Fruit fly (Drosophila melanogaster) whole organism, prepupa: ENCODE data around the gene Fie.
A peak's percentile ranks its signal among the peaks of the same experiment; 100 is the strongest.

Experiments used
- CG10631 ChIP-seq: fragments of 200-800 bp; sonication (Bioruptor generic); optimal IDR thresholded peaks from 2 replicates; lab custom pipeline; 2016; ENCODE audit warnings: missing biosample characterization, missing genetic modification characterization
- CG10669 ChIP-seq: fragments of 200-800 bp; sonication (Bioruptor generic); optimal IDR thresholded peaks from 3 replicates; lab custom pipeline; 2018; ENCODE audit warnings: missing biosample characterization, mild to moderate bottlenecking, missing genetic modification characterization, moderate library complexity
- CG11294 ChIP-seq: fragments of 200-800 bp; sonication (Bioruptor generic); IDR thresholded peaks from 2 replicates; pipeline ENCODE4 v1.3.6; 2022; ENCODE audit warnings: missing biosample characterization, missing genetic modification characterization
- CG15336 ChIP-seq: fragments of 200-800 bp; sonication (Bioruptor generic); IDR thresholded peaks from 2 replicates; pipeline ENCODE4 v1.3.6; 2022; ENCODE audit warnings: missing biosample characterization, missing genetic modification characterization
- CG1621 ChIP-seq: fragments of 200-800 bp; sonication (Bioruptor generic); optimal IDR thresholded peaks from 3 replicates; lab custom pipeline; 2018; ENCODE audit warnings: missing biosample characterization, mild to moderate bottlenecking, missing genetic modification characterization
- CG16779 ChIP-seq: fragments of 200-800 bp; sonication (Bioruptor generic); optimal IDR thresholded peaks from 3 replicates; lab custom pipeline; 2017; ENCODE audit warnings: missing biosample characterization, mild to moderate bottlenecking, missing genetic modification characterization
- CG31627 ChIP-seq: fragments of 200-800 bp; sonication (Bioruptor generic); optimal IDR thresholded peaks from 3 replicates; lab custom pipeline; 2016; ENCODE audit warnings: missing biosample characterization, missing genetic modification characterization
- CG3919 ChIP-seq: fragments of 200-800 bp; sonication (Bioruptor generic); optimal IDR thresholded peaks from 3 replicates; lab custom pipeline; 2016; ENCODE audit warnings: missing biosample characterization, missing genetic modification characterization
- CG4318 ChIP-seq: fragments of 200-800 bp; sonication (Bioruptor generic); optimal IDR thresholded peaks from 3 replicates; lab custom pipeline; 2017; ENCODE audit warnings: missing biosample characterization, mild to moderate bottlenecking, missing genetic modification characterization
- CG6163 ChIP-seq: fragments of 200-800 bp; sonication (Bioruptor generic); IDR thresholded peaks from 3 replicates; pipeline ENCODE4 v1.3.6; 2022; ENCODE audit warnings: missing biosample characterization, missing genetic modification characterization
- CG6792 ChIP-seq: fragments of 200-800 bp; sonication (Bioruptor generic); optimal IDR thresholded peaks from 3 replicates; lab custom pipeline; 2016; ENCODE audit warnings: missing biosample characterization, missing genetic modification characterization
- CG6808 ChIP-seq: fragments of 200-800 bp; sonication (Bioruptor generic); optimal IDR thresholded peaks from 3 replicates; lab custom pipeline; 2017; ENCODE audit warnings: missing biosample characterization, missing genetic modification characterization, mild to moderate bottlenecking, moderate library complexity, missing genetic modification reagents
- CG6854 ChIP-seq: fragments of 200-800 bp; sonication (Bioruptor generic); optimal IDR thresholded peaks from 2 replicates; lab custom pipeline; 2017; ENCODE audit warnings: missing biosample characterization, mild to moderate bottlenecking, missing genetic modification characterization
- CG9139 ChIP-seq: fragments of 200-800 bp; sonication (Bioruptor generic); optimal IDR thresholded peaks from 3 replicates; lab custom pipeline; 2017; ENCODE audit warnings: missing biosample characterization, mild to moderate bottlenecking, missing genetic modification characterization
- Eip78C ChIP-seq: fragments of 200-800 bp; sonication (Bioruptor generic); peaks from one replicate; lab custom pipeline; 2016; ENCODE audit warnings: missing biosample characterization, missing genetic modification characterization
- Eip93F ChIP-seq: fragments of 200-800 bp; sonication (Bioruptor generic); optimal IDR thresholded peaks from 2 replicates; lab custom pipeline; 2016; ENCODE audit warnings: missing biosample characterization, mild to moderate bottlenecking, missing genetic modification characterization
- Ets96B ChIP-seq: fragments of 200-800 bp; optimal IDR thresholded peaks from 2 replicates; lab custom pipeline; 2019; ENCODE audit warnings: missing biosample characterization, mild to moderate bottlenecking, missing genetic modification characterization, moderate library complexity
- Gug ChIP-seq: fragments of 200-800 bp; sonication (Bioruptor generic); IDR thresholded peaks from 2 replicates; pipeline ENCODE4 v1.3.6; 2022; ENCODE audit warnings: missing biosample characterization, missing genetic modification characterization
- Hr38 ChIP-seq: sonication (Bioruptor generic); optimal IDR thresholded peaks from 2 replicates; lab custom pipeline; 2016; ENCODE audit warnings: missing biosample characterization, missing genetic modification characterization
- Hr39 ChIP-seq: fragments of 200-800 bp; sonication (Bioruptor generic); optimal IDR thresholded peaks from 2 replicates; lab custom pipeline; 2016; ENCODE audit warnings: missing biosample characterization, missing genetic modification characterization
- Hr4 ChIP-seq: fragments of 200-800 bp; sonication (Bioruptor generic); optimal IDR thresholded peaks from 3 replicates; lab custom pipeline; 2016; ENCODE audit warnings: missing biosample characterization, missing genetic modification characterization
- achi ChIP-seq: fragments of 200-800 bp; sonication (Bioruptor generic); optimal IDR thresholded peaks from 3 replicates; lab custom pipeline; 2016; ENCODE audit warnings: missing biosample characterization, missing genetic modification characterization
- acj6 ChIP-seq: fragments of 200-800 bp; sonication (Bioruptor generic); optimal IDR thresholded peaks from 3 replicates; lab custom pipeline; 2016; ENCODE audit warnings: missing biosample characterization, missing genetic modification characterization
- dsx ChIP-seq: fragments of 200-800 bp; optimal IDR thresholded peaks from 3 replicates; lab custom pipeline; 2019; ENCODE audit warnings: missing biosample characterization, mild to moderate bottlenecking, missing genetic modification characterization, moderate library complexity; ENCODE audit not compliant: poor library complexity, severe bottlenecking
- eg ChIP-seq: fragments of 200-800 bp; sonication (Bioruptor generic); IDR thresholded peaks from 3 replicates; pipeline ENCODE4 v1.3.6; 2022; ENCODE audit warnings: missing biosample characterization, missing genetic modification characterization
- esn ChIP-seq: fragments of 200-800 bp; sonication (Bioruptor generic); optimal IDR thresholded peaks from 2 replicates; lab custom pipeline; 2016; ENCODE audit warnings: missing biosample characterization, mild to moderate bottlenecking, missing genetic modification characterization, moderate library complexity
- fd85E ChIP-seq: fragments of 200-800 bp; sonication (Bioruptor generic); optimal IDR thresholded peaks from 3 replicates; lab custom pipeline; 2016; ENCODE audit warnings: missing biosample characterization, missing genetic modification characterization
- fkh ChIP-seq: fragments of 200-800 bp; sonication (Bioruptor generic); optimal IDR thresholded peaks from 3 replicates; lab custom pipeline; 2017; ENCODE audit warnings: missing biosample characterization, mild to moderate bottlenecking, missing genetic modification characterization, moderate library complexity
- lz ChIP-seq: fragments of 200-800 bp; sonication (Bioruptor generic); optimal IDR thresholded peaks from 3 replicates; lab custom pipeline; 2016; ENCODE audit warnings: missing biosample characterization, missing genetic modification characterization
- pdm3 ChIP-seq: fragments of 200-800 bp; sonication (Bioruptor generic); optimal IDR thresholded peaks from 3 replicates; lab custom pipeline; 2016; ENCODE audit warnings: missing biosample characterization, missing genetic modification characterization
- svp ChIP-seq: fragments of 200-800 bp; sonication (Bioruptor generic); peaks from one replicate; lab custom pipeline; 2016; ENCODE audit warnings: missing biosample characterization, missing genetic modification characterization
- vri ChIP-seq: fragments of 200-800 bp; sonication (Bioruptor generic); optimal IDR thresholded peaks from 3 replicates; lab custom pipeline; 2016; ENCODE audit warnings: missing biosample characterization, mild to moderate bottlenecking, missing genetic modification characterization

Fie gene

DNA sequence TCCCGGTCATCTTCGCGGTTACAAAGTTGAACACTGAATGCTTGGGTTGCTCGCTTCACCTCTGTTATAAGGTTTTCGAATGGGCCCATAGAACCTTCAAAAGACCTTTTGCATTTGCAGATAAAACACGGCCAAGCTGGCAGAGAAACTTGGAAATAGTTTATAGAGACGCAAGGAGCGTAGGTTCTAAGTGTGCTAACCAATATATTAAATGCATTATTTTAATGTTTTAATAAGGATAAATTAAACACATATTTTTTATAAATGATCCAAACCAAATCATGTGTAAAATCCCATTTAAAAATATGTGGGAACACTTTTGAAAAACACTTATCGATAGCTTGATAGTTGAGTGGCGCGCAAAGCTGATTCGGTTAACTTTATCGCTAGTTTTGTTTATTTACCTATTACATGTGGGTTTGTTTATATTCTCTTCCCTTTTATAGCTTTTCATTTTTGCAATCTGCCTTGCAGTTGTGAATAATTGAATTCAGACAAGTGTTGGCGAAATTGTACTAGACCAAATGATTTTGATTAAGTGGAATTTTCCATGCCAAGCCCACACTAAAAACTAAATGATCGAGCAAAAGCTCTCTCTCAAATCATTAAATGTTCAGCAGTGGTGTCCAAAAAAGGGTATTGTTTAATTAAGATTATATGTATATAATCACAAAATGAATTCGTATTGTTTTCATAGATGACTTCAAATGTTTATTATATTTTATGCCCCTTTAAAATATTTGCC lies 47.9 kb downstream of the Fie start, which contains the start of gene CG12766:
Gene CG12766 (minus strand): TSS at position 51 of the 745 bp plus-strand sequence.
- TF ChIP-seq Hr38 (GFP tag; lab: Kevin White, UChicago), result no peak
- TF ChIP-seq fkh (GFP tag; lab: Kevin White, UChicago), result no peak
- TF ChIP-seq Hr39 (GFP tag; lab: Kevin White, UChicago), result no peak
- peak; percentile 46 for TF ChIP-seq Hr4
- no peak for TF ChIP-seq fd85E (GFP tag; lab: Kevin White, UChicago)
- no peak for TF ChIP-seq Eip93F (GFP tag; lab: Kevin White, UChicago)
- TF ChIP-seq CG3919 (GFP tag; lab: Kevin White, UChicago), result peak; percentile 9
- TF ChIP-seq CG6792 (GFP tag; lab: Kevin White, UChicago), result no peak
- TF ChIP-seq achi (GFP tag; lab: Kevin White, UChicago), result no peak
- peak; percentile 33; the same call in 1 of the 2 replicates for TF ChIP-seq Gug (GFP tag; lab: Robert Waterston, UW)
- peak; percentile 70; the same call in 2 of the 3 replicates for TF ChIP-seq eg (GFP tag; lab: Robert Waterston, UW)
- peak; percentile 36; the same call in 1 of the 2 replicates for TF ChIP-seq CG15336 (GFP tag; lab: Robert Waterston, UW)
- no peak for TF ChIP-seq CG10631 (GFP tag; lab: Kevin White, UChicago)
- TF ChIP-seq CG1621, result no peak
- no peak for TF ChIP-seq acj6 (GFP tag; lab: Kevin White, UChicago)
- peak; percentile 10 for TF ChIP-seq svp (GFP tag; lab: Kevin White, UChicago)
- TF ChIP-seq lz (GFP tag; lab: Kevin White, UChicago), result no peak
- peak; percentile 52; the same call in 2 of the 3 replicates for TF ChIP-seq CG6163
- TF ChIP-seq pdm3 (GFP tag; lab: Kevin White, UChicago), result no peak
- no peak for TF ChIP-seq CG9139 (GFP tag; lab: Kevin White, UChicago)
- no peak for TF ChIP-seq CG16779 (tag; lab: Kevin White, UChicago)
- TF ChIP-seq Eip78C, result peak; percentile 81
- TF ChIP-seq Ets96B (tag; lab: Kevin White, UChicago), result peak; percentile 16
- no peak for TF ChIP-seq CG10669
- TF ChIP-seq CG31627 (GFP tag; lab: Kevin White, UChicago), result no peak
- no peak for TF ChIP-seq dsx
- 0 out of 2 replicates have a peak, but pooled peaks have one; percentile 8 for TF ChIP-seq CG11294 (GFP tag; lab: Robert Waterston, UW)
- no peak for TF ChIP-seq CG6808 (GFP tag; lab: Kevin White, UChicago)
- no peak for TF ChIP-seq esn
- TF ChIP-seq CG4318 (GFP tag; lab: Kevin White, UChicago), result no peak

DNA sequence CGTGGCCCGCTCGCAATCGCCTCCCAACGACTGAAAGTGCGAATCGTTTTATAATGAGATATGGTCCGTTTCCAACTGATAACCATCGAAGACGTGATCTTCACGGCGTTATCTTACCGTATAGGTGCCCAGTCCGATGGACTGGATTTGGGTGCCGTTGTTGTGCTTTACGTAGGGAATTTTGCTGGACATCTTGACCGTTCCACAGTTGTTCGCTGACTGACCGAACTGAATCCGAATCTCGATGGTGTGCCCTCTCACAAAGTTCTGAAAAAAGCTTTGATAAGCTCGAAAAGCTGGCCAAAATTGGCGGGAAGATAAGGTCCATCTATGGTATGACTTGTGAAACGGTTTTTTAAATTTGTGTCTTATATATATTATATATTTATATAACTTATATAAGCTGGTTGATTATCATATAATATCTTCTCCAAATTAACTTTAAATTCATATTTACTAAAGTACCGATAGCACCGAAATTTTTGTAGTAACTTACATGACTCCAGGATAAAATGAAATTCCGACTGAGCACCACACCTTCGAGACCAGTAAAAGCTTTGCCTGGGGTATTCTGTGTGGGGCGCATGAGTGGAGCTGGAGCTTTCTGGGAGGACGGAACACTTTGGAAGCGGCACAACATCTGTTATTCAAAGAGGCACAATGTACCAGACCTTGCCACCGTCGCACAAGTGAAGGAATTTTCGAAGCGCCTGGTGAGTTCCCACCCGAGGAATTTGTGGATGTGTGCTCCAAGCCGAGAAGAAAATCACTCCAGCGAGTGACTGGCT lies 50.1 kb downstream of the Fie start, which contains the start of the genes CG10863 and CG14982:
Gene CG10863 (minus strand): TSS at position 225 of the 788 bp plus-strand sequence.
Gene CG14982 (plus strand): TSS at position 470 of the 788 bp plus-strand sequence.
- peak; percentile 97 for TF ChIP-seq svp (GFP tag; lab: Kevin White, UChicago)
- peak; percentile 40 for TF ChIP-seq vri
- TF ChIP-seq eg (GFP tag; lab: Robert Waterston, UW), result peak; percentile 25; the same call in 1 of the 3 replicates
- peak; percentile 69 for TF ChIP-seq Eip78C
- TF ChIP-seq CG6792 (GFP tag; lab: Kevin White, UChicago), result no peak
- no peak for TF ChIP-seq dsx
- peak; percentile 28 for TF ChIP-seq CG6854 (GFP tag; lab: Kevin White, UChicago)
- TF ChIP-seq esn, result peak; percentile 20
- TF ChIP-seq, all 60 proteins: peak for 6
